Fruit fly (Drosophila melanogaster) whole organism, pupa: ENCODE data around the gene Nemp.
A peak's percentile ranks its signal among the peaks of the same experiment; 100 is the strongest.

Source experiments
- CG10348 ChIP-seq: fragments of 200-800 bp; sonication (Bioruptor generic); IDR thresholded peaks from 2 replicates; pipeline ENCODE4 v1.3.6; 2022; ENCODE audit warnings: missing biosample characterization, missing genetic modification characterization
- CG12605 ChIP-seq: fragments of 200-800 bp; sonication (Bioruptor generic); IDR thresholded peaks from 2 replicates; pipeline ENCODE4 v1.3.6; 2022; ENCODE audit warnings: missing biosample characterization, missing genetic modification characterization
- CG13204 ChIP-seq: fragments of 200-800 bp; sonication (Bioruptor generic); optimal IDR thresholded peaks from 2 replicates; lab custom pipeline; 2018; ENCODE audit warnings: missing biosample characterization, mild to moderate bottlenecking, missing genetic modification characterization, moderate library complexity
- CG15710 ChIP-seq: fragments of 200-800 bp; sonication (Bioruptor generic); optimal IDR thresholded peaks from 2 replicates; lab custom pipeline; 2018; ENCODE audit warnings: missing biosample characterization, mild to moderate bottlenecking, missing genetic modification characterization, moderate library complexity
- CG32121 ChIP-seq: fragments of 200-800 bp; sonication (Bioruptor generic); IDR thresholded peaks from 2 replicates; pipeline ENCODE4 v1.3.6; 2022; ENCODE audit warnings: missing biosample characterization, missing genetic modification characterization
- CG34367 ChIP-seq: fragments of 200-800 bp; sonication (Bioruptor generic); optimal IDR thresholded peaks from 2 replicates; lab custom pipeline; 2018; ENCODE audit warnings: missing biosample characterization, mild to moderate bottlenecking, missing genetic modification characterization
- CG9948 ChIP-seq: fragments of 200-800 bp; sonication (Bioruptor generic); optimal IDR thresholded peaks from 2 replicates; lab custom pipeline; 2018; ENCODE audit warnings: missing biosample characterization, mild to moderate bottlenecking, missing genetic modification characterization, moderate library complexity
- D1 ChIP-seq: fragments of 200-800 bp; sonication (Bioruptor generic); optimal IDR thresholded peaks from 2 replicates; lab custom pipeline; 2018; ENCODE audit warnings: missing biosample characterization, mild to moderate bottlenecking, missing genetic modification characterization, moderate library complexity
- EcR ChIP-seq: fragments of 200-800 bp; sonication (Bioruptor generic); optimal IDR thresholded peaks from 3 replicates; lab custom pipeline; 2019; ENCODE audit warnings: missing biosample characterization, missing genetic modification characterization, mild to moderate bottlenecking, moderate library complexity, missing genetic modification reagents
- Pif1A ChIP-seq: fragments of 200-800 bp; sonication (Bioruptor generic); optimal IDR thresholded peaks from 3 replicates; lab custom pipeline; 2016; ENCODE audit warnings: missing biosample characterization, missing genetic modification characterization
- Pif1B ChIP-seq: fragments of 200-800 bp; sonication (Bioruptor generic); optimal IDR thresholded peaks from 3 replicates; lab custom pipeline; 2016; ENCODE audit warnings: missing biosample characterization, missing genetic modification characterization

DNA sequence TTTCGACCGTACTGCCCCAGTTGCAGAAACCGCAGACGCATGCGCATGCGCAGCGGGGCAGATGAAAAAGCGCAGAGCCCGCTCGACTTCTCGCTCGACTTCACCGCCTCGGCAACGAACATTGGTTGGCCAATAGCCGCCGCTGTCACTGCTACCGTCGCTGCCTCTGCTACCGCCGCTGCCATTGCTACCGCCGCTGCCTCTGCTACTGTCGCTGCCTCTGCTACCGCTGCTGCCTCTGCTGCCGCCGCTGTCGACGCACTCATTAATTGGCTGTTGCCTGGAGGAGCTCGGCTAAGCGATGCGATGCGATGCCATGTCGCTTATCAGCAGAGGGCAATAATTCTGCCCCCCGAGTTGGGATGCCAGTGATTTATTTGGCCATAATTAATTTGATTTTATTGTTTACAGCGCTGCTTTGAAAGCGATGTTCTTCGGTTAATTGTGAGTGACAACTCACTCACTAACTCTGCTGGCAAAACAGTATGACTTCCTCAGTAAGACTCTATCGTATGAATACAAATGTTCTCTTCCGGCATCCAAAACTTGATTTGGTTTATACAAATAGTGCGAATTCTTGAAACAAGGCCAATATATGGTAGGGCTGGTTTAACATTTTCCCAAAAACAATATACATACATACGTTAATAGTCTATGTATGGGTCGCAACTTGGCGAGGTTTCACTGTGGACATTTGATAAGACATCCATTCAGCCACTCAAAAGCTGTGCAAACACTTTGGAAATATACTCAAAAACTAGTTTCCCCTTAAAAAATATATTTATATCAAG is 16.1 kb upstream of the Nemp start:
- TF ChIP-seq Pif1B (no peak), CG12605 (GFP tag; lab: Robert Waterston, UW) (no peak), CG34367 (no peak), EcR (no peak), CG32121 (GFP tag; lab: Robert Waterston, UW) (no peak), CG10348 (GFP tag; lab: Robert Waterston, UW) (no peak), D1 (tag; lab: Kevin White, UChicago) (no peak), CG15710 (tag; lab: Kevin White, UChicago) (no peak), Pif1A (GFP tag; lab: Kevin White, UChicago) (no peak), CG13204 (GFP tag; lab: Kevin White, UChicago) (peak; percentile 75), CG9948 (tag; lab: Kevin White, UChicago) (no peak)
